Worm (Caenorhabditis elegans): ENCODE results near the gene str-82.

str-82 gene

DNA sequence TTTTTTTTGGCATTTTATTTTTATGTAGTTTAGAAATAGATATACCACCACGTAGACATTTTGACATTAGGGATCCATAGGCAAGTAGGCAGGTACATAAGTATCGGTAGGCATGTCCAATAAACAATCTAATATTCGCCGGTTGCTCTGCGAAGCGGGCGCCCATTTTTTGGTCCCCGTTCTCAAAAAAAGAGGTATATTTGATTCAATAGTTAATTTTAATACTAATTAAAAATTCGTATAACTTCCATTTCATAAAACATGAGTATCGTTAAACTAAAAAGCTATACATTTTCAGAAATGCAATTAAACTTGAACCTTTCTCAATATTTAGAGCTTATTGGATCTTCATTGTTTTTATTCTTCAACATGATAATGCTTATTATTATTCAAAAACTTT, 2.5 kb downstream of the str-82 start, which contains the start of gene str-83:
str-83 (plus strand) TSS at position 301 of the 400 bp plus-strand sequence.
- TF ChIP-seq mel-28 (tag; optimal IDR thresholded peaks at IDR 0.05; ENCODE audit: borderline replicate concordance) (no peak), atf-7 (tag; optimal IDR thresholded peaks at IDR 0.05) (no peak), F22D6.2 (tag; optimal IDR thresholded peaks at IDR 0.05) (no peak), ets-4 (GFP tag; optimal IDR thresholded peaks at IDR 0.05) (no peak), nhr-27 (tag; optimal IDR thresholded peaks at IDR 0.05) (no peak), mxl-1 (tag; optimal IDR thresholded peaks at IDR 0.05) (no peak), aptf-3 (GFP tag; IDR thresholded peaks at IDR 0.05) (no peak), die-1 (tag; optimal IDR thresholded peaks at IDR 0.05) (no peak), egrh-3 (GFP tag; IDR thresholded peaks at IDR 0.05) (no peak), hmg-20 (GFP tag; IDR thresholded peaks at IDR 0.05) (no peak), ceh-58 (GFP tag; IDR thresholded peaks at IDR 0.05) (no peak), madf-10 (tag; optimal IDR thresholded peaks at IDR 0.05) (no peak), lsy-27 (tag; optimal IDR thresholded peaks at IDR 0.05; ENCODE audit: borderline replicate concordance, insufficient read depth) (no peak), D2030.7 (GFP tag; IDR thresholded peaks at IDR 0.05) (no peak)

DNA sequence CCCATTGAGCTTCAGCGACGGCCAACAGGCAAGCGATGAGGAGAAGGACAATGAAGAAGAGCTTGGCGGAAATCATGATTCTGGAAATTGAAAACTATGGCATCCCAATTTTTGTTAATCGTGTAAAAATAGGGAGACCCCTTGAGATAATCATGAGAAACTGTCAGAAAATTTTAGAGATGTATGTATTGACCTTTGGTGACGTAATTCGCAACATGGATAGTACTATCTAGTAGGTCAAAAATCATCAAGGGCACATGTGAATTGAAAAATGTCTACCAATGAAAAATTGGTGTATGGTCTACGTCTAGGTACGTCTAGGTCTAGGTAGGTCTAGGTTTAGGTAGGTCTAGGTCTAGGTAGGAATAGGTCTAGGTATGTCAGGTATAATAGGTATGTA, 4.6 kb downstream of the str-82 start, which contains the start of gene nlp-34:
nlp-34 (minus strand) TSS at position 82 of the 400 bp plus-strand sequence.
- TF ChIP-seq hlh-26 (GFP tag; conservative IDR thresholded peaks at IDR 0.05) (no peak), madf-6 (GFP tag; IDR thresholded peaks at IDR 0.05) (no peak), dpl-1 (GFP tag; optimal IDR thresholded peaks at IDR 0.05) (no peak), zim-3 (tag; optimal IDR thresholded peaks at IDR 0.05) (no peak), athp-1 (tag; optimal IDR thresholded peaks at IDR 0.05) (no peak), atf-7 (tag; optimal IDR thresholded peaks at IDR 0.05) (no peak), hsf-1 (GFP tag; IDR thresholded peaks at IDR 0.05) (no peak), ztf-26 (tag; optimal IDR thresholded peaks at IDR 0.05) (no peak), F39B2.1 (GFP tag; IDR thresholded peaks at IDR 0.05) (no peak), rpc-1 (optimal IDR thresholded peaks at IDR 0.05) (no peak), rpc-1 (tag; optimal IDR thresholded peaks at IDR 0.05) (no peak), mcd-1 (GFP tag; IDR thresholded peaks at IDR 0.05) (no peak), gei-17 (GFP tag; optimal IDR thresholded peaks at IDR 0.05) (no peak), tbx-9 (tag; optimal IDR thresholded peaks at IDR 0.05; ENCODE audit: borderline replicate concordance) (no peak)

DNA sequence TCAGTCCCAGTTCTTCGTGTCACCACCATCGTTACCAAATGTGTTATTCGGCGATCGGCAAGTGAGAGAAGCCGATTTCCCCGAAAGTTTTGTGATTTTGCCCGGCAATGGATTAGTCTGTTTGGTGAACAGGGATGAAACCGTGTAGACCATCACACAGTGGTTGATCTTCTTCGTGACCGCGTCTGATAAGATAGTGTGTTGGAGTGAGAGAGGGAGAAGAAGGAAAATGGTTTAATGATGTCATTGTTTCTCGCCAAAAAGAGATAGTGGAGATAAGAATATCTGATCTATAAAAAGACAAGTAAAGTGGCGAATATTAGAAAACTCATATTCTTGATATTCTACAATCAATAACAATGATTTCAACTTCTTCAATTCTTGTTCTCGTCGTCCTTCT, 5.4 kb downstream of the str-82 start, which contains the start of gene nlp-31:
nlp-31 (plus strand) TSS at position 237 of the 400 bp plus-strand sequence.
- no peak; the same call in 1 of the 2 replicates for TF ChIP-seq ztf-6 (GFP tag; IDR thresholded peaks at IDR 0.05)
- TF ChIP-seq repo-1 (tag; optimal IDR thresholded peaks at IDR 0.05), result no peak
- TF ChIP-seq lin-40 (tag; optimal IDR thresholded peaks at IDR 0.05), result no peak
- no peak for TF ChIP-seq hlh-12 (tag; optimal IDR thresholded peaks at IDR 0.05)

DNA sequence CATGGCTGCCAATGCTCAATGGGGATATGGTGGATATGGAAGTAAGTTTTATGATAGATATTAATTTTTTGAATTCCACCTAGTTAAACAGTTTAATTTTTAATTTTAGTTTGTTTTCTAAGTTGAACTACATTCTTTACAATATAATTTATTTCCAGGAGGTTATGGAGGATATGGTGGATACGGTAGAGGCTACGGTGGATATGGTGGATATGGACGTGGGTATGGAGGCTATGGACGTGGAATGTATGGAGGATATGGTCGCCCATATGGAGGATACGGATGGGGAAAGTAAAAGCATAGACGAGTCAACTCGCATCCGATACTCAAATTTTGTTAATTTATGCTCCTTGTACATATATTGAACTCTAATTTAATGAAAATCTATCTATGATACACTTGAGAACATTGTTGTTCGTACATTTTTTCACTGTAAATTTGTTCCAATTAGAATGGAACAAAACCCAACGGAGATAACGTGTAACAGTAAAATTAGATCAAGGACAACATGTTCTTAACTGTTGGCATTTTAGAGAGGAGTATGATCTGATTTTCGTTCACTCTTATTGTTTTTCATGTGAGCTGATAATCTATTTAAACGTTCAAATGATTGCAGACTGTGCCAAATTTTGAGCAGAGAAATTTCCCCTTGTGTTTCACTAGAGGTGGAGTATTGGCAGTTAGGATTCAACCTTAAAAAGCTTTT, 5.9 kb downstream of the str-82 start:
- TF ChIP-seq rpc-1 (optimal IDR thresholded peaks at IDR 0.05) (no peak), rpc-1 (tag; optimal IDR thresholded peaks at IDR 0.05) (no peak), sdz-38 (tag; optimal IDR thresholded peaks at IDR 0.05) (no peak), atf-7 (tag; optimal IDR thresholded peaks at IDR 0.05) (no peak), zfh-2 (GFP tag; conservative IDR thresholded peaks at IDR 0.05) (no peak), hmg-20 (GFP tag; IDR thresholded peaks at IDR 0.05) (no peak)

DNA sequence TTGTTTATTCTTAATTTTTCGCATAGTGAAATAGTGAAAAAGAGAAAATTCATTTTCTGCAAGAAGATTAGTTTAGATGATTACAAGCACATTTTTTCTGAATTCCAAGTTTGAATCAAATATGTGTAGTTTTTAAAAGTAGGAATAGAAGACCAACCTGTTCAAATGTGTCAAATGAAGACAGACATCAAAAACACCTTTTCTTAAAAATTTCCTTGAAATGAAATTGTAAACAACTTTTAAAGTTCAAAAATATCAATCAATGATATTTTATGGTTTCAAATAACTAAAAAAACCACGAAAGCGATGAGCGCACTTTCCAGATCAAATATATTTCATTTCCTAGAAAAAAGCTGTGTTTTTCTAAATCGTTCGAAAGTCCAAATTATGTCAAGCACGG, 7.2 kb downstream of the str-82 start, which contains the start of gene nlp-30:
nlp-30 (plus strand) TSS at position 301 of the 400 bp plus-strand sequence.
- TF ChIP-seq ztf-22 (GFP tag; optimal IDR thresholded peaks at IDR 0.05) (no peak), B0035.1 (tag; optimal IDR thresholded peaks at IDR 0.05) (no peak), lsy-27 (tag; optimal IDR thresholded peaks at IDR 0.05; ENCODE audit: borderline replicate concordance, insufficient read depth) (no peak), athp-1 (tag; optimal IDR thresholded peaks at IDR 0.05) (no peak), T07F8.4 (tag; optimal IDR thresholded peaks at IDR 0.05) (no peak), sptf-2 (GFP tag; optimal IDR thresholded peaks at IDR 0.05) (no peak), K11D2.4 (GFP tag; IDR thresholded peaks at IDR 0.05) (no peak), him-1 (tag; optimal IDR thresholded peaks at IDR 0.05) (no peak), Y79H2A.3 (GFP tag; conservative IDR thresholded peaks at IDR 0.05) (no peak), snpc-3.4 (tag; optimal IDR thresholded peaks at IDR 0.05) (no peak), let-607 (tag; optimal IDR thresholded peaks at IDR 0.05) (no peak), lag-1 (GFP tag; IDR thresholded peaks at IDR 0.05) (no peak), zfh-2 (GFP tag; conservative IDR thresholded peaks at IDR 0.05) (no peak)

All from whole organism, young adult.